Worm (Caenorhabditis elegans) whole organism, early embryonic: ENCODE results near the gene cpr-8.

Experiments
- B0310.2 ChIP-seq: sonication (generic microtip); optimal IDR thresholded peaks from 2 replicates; lab custom pipeline; 2016; ENCODE audit warnings: mild to moderate bottlenecking, missing genetic modification characterization, missing compliant biosample characterization
- F13C5.2 ChIP-seq: sonication (generic microtip); optimal IDR thresholded peaks from 2 replicates; lab custom pipeline; 2017; ENCODE audit warnings: mild to moderate bottlenecking, missing genetic modification characterization, inconsistent platforms, missing compliant biosample characterization
- aly-1 ChIP-seq: sonication (generic microtip); optimal IDR thresholded peaks from 2 replicates; lab custom pipeline; 2016; ENCODE audit warnings: missing genetic modification characterization, missing compliant biosample characterization
- ama-1 ChIP-seq: fragments of 150-350 bp; optimal IDR thresholded peaks from 2 replicates; lab custom pipeline; 2014
- ceh-36 ChIP-seq: sonication (generic microtip); optimal IDR thresholded peaks from 2 replicates; lab custom pipeline; 2016; ENCODE audit warnings: missing genetic modification characterization, inconsistent platforms, missing compliant biosample characterization
- flt-1 ChIP-seq: fragments of 200-800 bp; sonication (Bioruptor generic); IDR thresholded peaks from 2 replicates; pipeline ENCODE4 v1.3.6; 2022; ENCODE audit warnings: missing genetic modification characterization, missing compliant biosample characterization
- hmbx-1 ChIP-seq: sonication (generic microtip); optimal IDR thresholded peaks from 2 replicates; lab custom pipeline; 2016; ENCODE audit warnings: mild to moderate bottlenecking, missing genetic modification characterization, missing compliant biosample characterization
- hmg-4 ChIP-seq: fragments of 200-800 bp; sonication (Bioruptor generic); optimal IDR thresholded peaks from 2 replicates; lab custom pipeline; 2018; ENCODE audit warnings: mild to moderate bottlenecking, missing genetic modification characterization, missing compliant biosample characterization
- hnd-1 ChIP-seq: sonication (generic microtip); optimal IDR thresholded peaks from 2 replicates; lab custom pipeline; 2016; ENCODE audit warnings: missing genetic modification characterization, missing compliant biosample characterization
- pes-1 ChIP-seq: fragments of 200-800 bp; sonication (Bioruptor generic); IDR thresholded peaks from 2 replicates; pipeline ENCODE4 v1.3.6; 2022; ENCODE audit warnings: missing genetic modification reagents, missing genetic modification characterization, missing compliant biosample characterization
- sea-1 ChIP-seq: fragments of 200-800 bp; sonication (Bioruptor generic); conservative IDR thresholded peaks from 2 replicates; pipeline ENCODE4 v1.3.6; 2022; ENCODE audit warnings: missing genetic modification characterization, missing compliant biosample characterization
- tbx-11 ChIP-seq: fragments of 200-800 bp; sonication (Bioruptor generic); IDR thresholded peaks from 2 replicates; pipeline ENCODE4 v1.3.6; 2022; ENCODE audit warnings: missing genetic modification characterization, missing compliant biosample characterization

- TF ChIP-seq F13C5.2 (tag; lab: Kevin White, UChicago) (no peak), ama-1 (lab: Kevin White, UChicago) (no peak), ceh-36 (tag; lab: Kevin White, UChicago) (no peak), B0310.2 (tag; lab: Kevin White, UChicago) (no peak), hmbx-1 (tag; lab: Kevin White, UChicago) (no peak), pes-1 (GFP tag; lab: Robert Waterston, UW) (no peak), hnd-1 (tag; lab: Kevin White, UChicago) (no peak), sea-1 (GFP tag; lab: Robert Waterston, UW) (no peak), hmg-4 (GFP tag; lab: Kevin White, UChicago) (no peak), aly-1 (tag; lab: Kevin White, UChicago) (no peak), tbx-11 (GFP tag; lab: Robert Waterston, UW) (no peak), flt-1 (no peak)
Observed at ce11 chrV:1151830-1152229, 17.4 kb downstream of the cpr-8 start.
